5 worm cellular contexts compared by ENCODE assay signal in genomic region chrX:15392672-15393071, ce11.
TF ChIP-seq lines count a peak whose summit lies in the region.

No protein-coding gene starts in this region.

TF ChIP-seq in whole organism, L1 larva, 84 proteins besides CTCF, POLR2A, EP300 and RAD21:
- TF ChIP-seq ceh-63 (GFP tag; optimal IDR thresholded peaks at IDR 0.05; lab: Kevin White, UChicago) (no peak), snpc-4 (tag; optimal IDR thresholded peaks at IDR 0.05; lab: Kevin White, UChicago) (peak; percentile 87)

TF ChIP-seq in whole organism, L2 larva, 48 proteins besides CTCF, POLR2A, EP300 and RAD21:
- TF ChIP-seq aly-2 (tag; optimal IDR thresholded peaks at IDR 0.05; lab: Kevin White, UChicago) (no peak), nhr-237 (tag; optimal IDR thresholded peaks at IDR 0.05; lab: Kevin White, UChicago) (no peak), dmd-4 (tag; optimal IDR thresholded peaks at IDR 0.05; lab: Kevin White, UChicago) (no peak), lin-11 (tag; optimal IDR thresholded peaks at IDR 0.05; lab: Kevin White, UChicago) (no peak), snpc-4 (tag; optimal IDR thresholded peaks at IDR 0.05; lab: Kevin White, UChicago) (peak; percentile 33)
TF ChIP-seq in whole organism, L2 larva: peak in this region for 1.

TF ChIP-seq in whole organism, L3 larva, 47 proteins besides CTCF, POLR2A, EP300 and RAD21:
- TF ChIP-seq snpc-4 (tag; optimal IDR thresholded peaks at IDR 0.05; lab: Kevin White, UChicago) (peak; percentile 44), ceh-9 (tag; optimal IDR thresholded peaks at IDR 0.05; lab: Kevin White, UChicago) (no peak), ztf-4 (tag; optimal IDR thresholded peaks at IDR 0.05; lab: Kevin White, UChicago) (no peak), egl-27 (tag; optimal IDR thresholded peaks at IDR 0.05; lab: Kevin White, UChicago) (no peak), eor-1 (tag; optimal IDR thresholded peaks at IDR 0.05; lab: Kevin White, UChicago) (no peak), hmg-11 (tag; optimal IDR thresholded peaks at IDR 0.05; lab: Kevin White, UChicago) (no peak), skn-1 (tag; optimal IDR thresholded peaks at IDR 0.05; lab: Kevin White, UChicago) (no peak)

TF ChIP-seq in whole organism, L4 larva, 104 proteins besides CTCF, POLR2A, EP300 and RAD21:
- TF ChIP-seq pqm-1 (tag; optimal IDR thresholded peaks at IDR 0.05; lab: Kevin White, UChicago) (no peak), madf-5 (GFP tag; IDR thresholded peaks at IDR 0.05; lab: Robert Waterston, UW) (0 out of 4 replicates have a peak, but pooled peaks of 1 of the 2 experiments have one; percentile 18), tag-97 (GFP tag; IDR thresholded peaks at IDR 0.05; lab: Robert Waterston, UW) (peak; percentile 64; the same call in 1 of the 2 replicates), pha-4 (GFP tag; IDR thresholded peaks at IDR 0.05; lab: Robert Waterston, UW) (no peak), pha-4 (tag; optimal IDR thresholded peaks at IDR 0.05; lab: Kevin White, UChicago) (no peak)

TF ChIP-seq in whole organism, young adult, 124 proteins besides CTCF, POLR2A, EP300 and RAD21:
- TF ChIP-seq zfh-2 (GFP tag; conservative IDR thresholded peaks at IDR 0.05; lab: Robert Waterston, UW): 0 out of 2 replicates have a peak, but pooled peaks have one; percentile 28
- no peak for TF ChIP-seq egl-44 (GFP tag; IDR thresholded peaks at IDR 0.05; lab: Robert Waterston, UW)
- no peak for TF ChIP-seq aptf-3 (GFP tag; IDR thresholded peaks at IDR 0.05; lab: Robert Waterston, UW)
- TF ChIP-seq ceh-100 (GFP tag; IDR thresholded peaks at IDR 0.05; lab: Robert Waterston, UW): no peak
- TF ChIP-seq hmg-1.2 (GFP tag; IDR thresholded peaks at IDR 0.05; lab: Robert Waterston, UW): peak; percentile 22; the same call in 1 of the 2 replicates
- no peak for TF ChIP-seq ets-4 (GFP tag; optimal IDR thresholded peaks at IDR 0.05; lab: Kevin White, UChicago)
- peak; percentile 6 for TF ChIP-seq snpc-4 (GFP tag; optimal IDR thresholded peaks at IDR 0.05; lab: Kevin White, UChicago)
- TF ChIP-seq snpc-4 (tag; optimal IDR thresholded peaks at IDR 0.05; lab: Kevin White, UChicago): peak in 3 of 4 experiments; percentile 38 to 90 (median 77)
- TF ChIP-seq Y79H2A.3 (GFP tag; conservative IDR thresholded peaks at IDR 0.05; lab: Robert Waterston, UW): no peak
- no peak for TF ChIP-seq F10E7.11 (tag; optimal IDR thresholded peaks at IDR 0.05; lab: Kevin White, UChicago)
- peak; percentile 22 for TF ChIP-seq snpc-1.1 (tag; optimal IDR thresholded peaks at IDR 0.05; lab: Kevin White, UChicago; ENCODE audit: insufficient read depth)
- no peak for TF ChIP-seq die-1 (tag; optimal IDR thresholded peaks at IDR 0.05; lab: Kevin White, UChicago)
- TF ChIP-seq sdz-38 (tag; optimal IDR thresholded peaks at IDR 0.05; lab: Kevin White, UChicago): peak; percentile 62
- no peak for TF ChIP-seq ceh-91 (GFP tag; IDR thresholded peaks at IDR 0.05; lab: Robert Waterston, UW)
- TF ChIP-seq B0336.3 (GFP tag; IDR thresholded peaks at IDR 0.05; lab: Robert Waterston, UW): no peak
- no peak for TF ChIP-seq Y53F4B.3 (GFP tag; IDR thresholded peaks at IDR 0.05; lab: Robert Waterston, UW)
